Worm (Caenorhabditis elegans) whole organism, L2 larva: ENCODE data around the gene srh-231.
"Not testable (repeated sequence)": the region's sequence is repeated elsewhere in the genome, so short reads cannot be mapped to it uniquely, and the experiment has no call there.

ENCODE experiments used
- C34F6.9 ChIP-seq: fragments of 150-350 bp; optimal IDR thresholded peaks from 2 replicates; lab custom pipeline; 2014; ENCODE audit warnings: missing biosample characterization, missing genetic modification characterization
- F13H6.1 ChIP-seq: sonication (generic microtip); optimal IDR thresholded peaks from 2 replicates; lab custom pipeline; 2016; ENCODE audit warnings: missing genetic modification characterization, missing compliant biosample characterization
- R02D3.7 ChIP-seq: fragments of 150-350 bp; optimal IDR thresholded peaks from 2 replicates; lab custom pipeline; 2014; ENCODE audit warnings: missing biosample characterization, missing genetic modification characterization
- Y55F3AM.14 ChIP-seq: fragments of 200-800 bp; sonication (Bioruptor generic); optimal IDR thresholded peaks from 2 replicates; lab custom pipeline; 2018; ENCODE audit warnings: mild to moderate bottlenecking, missing genetic modification characterization, missing compliant biosample characterization
- aly-2 ChIP-seq: fragments of 150-350 bp; optimal IDR thresholded peaks from 2 replicates; lab custom pipeline; 2014; ENCODE audit warnings: missing biosample characterization, missing genetic modification characterization
- ama-1 ChIP-seq: fragments of 150-350 bp; optimal IDR thresholded peaks from 2 replicates; lab custom pipeline; 2018; ENCODE audit warnings: inconsistent platforms
- egl-27 ChIP-seq: sonication (generic microtip); optimal IDR thresholded peaks from 3 replicates; lab custom pipeline; 2017; ENCODE audit warnings: missing biosample characterization, missing genetic modification reagents, missing genetic modification characterization
- elt-3 ChIP-seq: sonication (generic microtip); optimal IDR thresholded peaks from 2 replicates; lab custom pipeline; 2017; ENCODE audit warnings: missing biosample characterization, missing genetic modification characterization
- fos-1 ChIP-seq: fragments of 150-350 bp; optimal IDR thresholded peaks from 2 replicates; lab custom pipeline; 2014; ENCODE audit warnings: missing biosample characterization, missing genetic modification characterization
- gmeb-1 ChIP-seq: fragments of 150-350 bp; optimal IDR thresholded peaks from 2 replicates; lab custom pipeline; 2014; ENCODE audit warnings: missing biosample characterization, missing genetic modification characterization
- lin-11 ChIP-seq: fragments of 150-350 bp; sonication (generic microtip); optimal IDR thresholded peaks from 2 replicates; lab custom pipeline; 2014; ENCODE audit warnings: missing biosample characterization, missing genetic modification characterization, inconsistent platforms, mixed read lengths
- lin-13 ChIP-seq: fragments of 150-350 bp; optimal IDR thresholded peaks from 2 replicates; lab custom pipeline; 2014; ENCODE audit warnings: missing biosample characterization, missing genetic modification reagents, missing genetic modification characterization
- mbf-1 ChIP-seq: sonication (generic microtip); optimal IDR thresholded peaks from 2 replicates; lab custom pipeline; 2017; ENCODE audit warnings: missing biosample characterization, missing genetic modification characterization
- nhr-11 ChIP-seq: fragments of 150-350 bp; optimal IDR thresholded peaks from 2 replicates; lab custom pipeline; 2014; ENCODE audit warnings: missing biosample characterization, missing genetic modification characterization
- nhr-12 ChIP-seq: fragments of 150-350 bp; optimal IDR thresholded peaks from 2 replicates; lab custom pipeline; 2014; ENCODE audit warnings: missing biosample characterization, missing genetic modification characterization
- nhr-21 ChIP-seq: fragments of 150-350 bp; optimal IDR thresholded peaks from 2 replicates; lab custom pipeline; 2014; ENCODE audit warnings: missing biosample characterization, missing genetic modification characterization
- nhr-237 ChIP-seq: fragments of 150-350 bp; optimal IDR thresholded peaks from 2 replicates; lab custom pipeline; 2014; ENCODE audit warnings: missing biosample characterization, missing genetic modification characterization
- nhr-25 ChIP-seq: fragments of 150-350 bp; sonication (generic microtip); optimal IDR thresholded peaks from 3 replicates; lab custom pipeline; 2014; ENCODE audit warnings: missing biosample characterization, missing genetic modification characterization
- nhr-77 ChIP-seq: fragments of 150-350 bp; optimal IDR thresholded peaks from 2 replicates; lab custom pipeline; 2014; ENCODE audit warnings: missing biosample characterization, missing genetic modification characterization
- peb-1 ChIP-seq: fragments of 150-350 bp; optimal IDR thresholded peaks from 2 replicates; lab custom pipeline; 2014; ENCODE audit warnings: missing biosample characterization, missing genetic modification characterization
- skn-1 ChIP-seq: sonication (generic microtip); optimal IDR thresholded peaks from 2 replicates; lab custom pipeline; 2017; ENCODE audit warnings: missing biosample characterization, missing genetic modification characterization
- sma-9 ChIP-seq, 2 experiments: fragments of 150-350 bp in 1 of 2; sonication (generic microtip) in 1 of 2; optimal IDR thresholded peaks; 2 replicates each; lab custom pipeline; 2014 to 2016; ENCODE audit warnings: missing genetic modification characterization in 2 of 2, mild to moderate bottlenecking in 1 of 2, missing biosample characterization in 1 of 2, missing compliant biosample characterization in 1 of 2, missing genetic modification reagents in 1 of 2, moderate library complexity in 1 of 2
- snpc-4 ChIP-seq: fragments of 150-350 bp; optimal IDR thresholded peaks from 2 replicates; lab custom pipeline; 2014; ENCODE audit warnings: missing biosample characterization, missing genetic modification characterization
- unc-39 ChIP-seq: fragments of 150-350 bp; optimal IDR thresholded peaks from 2 replicates; lab custom pipeline; 2014; ENCODE audit warnings: missing biosample characterization, missing genetic modification characterization
- ztf-1 ChIP-seq: fragments of 200-800 bp; sonication (Bioruptor generic); conservative IDR thresholded peaks from 2 replicates; pipeline ENCODE4 v1.3.6; 2022; ENCODE audit warnings: missing genetic modification characterization, missing compliant biosample characterization
- ztf-11 ChIP-seq: sonication (generic microtip); optimal IDR thresholded peaks from 2 replicates; lab custom pipeline; 2017; ENCODE audit warnings: missing biosample characterization, missing genetic modification characterization
- ztf-4 ChIP-seq: fragments of 150-350 bp; optimal IDR thresholded peaks from 2 replicates; lab custom pipeline; 2014; ENCODE audit warnings: missing biosample characterization, missing genetic modification characterization

Gene srh-231

DNA sequence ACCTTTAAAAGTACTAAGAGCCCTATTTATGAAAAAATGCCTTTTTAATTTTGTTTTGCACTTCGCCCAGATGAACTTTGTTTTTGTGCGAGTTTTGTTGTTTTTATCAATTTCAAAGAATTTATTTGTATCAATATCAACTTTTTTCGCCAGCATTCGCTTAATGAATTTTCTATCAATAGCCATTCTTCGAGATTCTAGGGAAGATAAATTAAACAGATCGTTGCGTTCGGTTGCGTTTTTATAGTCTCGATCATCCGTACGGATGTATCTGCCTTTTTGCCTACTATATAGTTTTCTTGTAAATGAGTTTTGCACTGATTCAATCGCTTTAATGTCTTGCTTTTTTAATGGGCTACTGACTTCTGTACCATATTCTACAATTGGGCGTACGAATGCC, 6.5 kb downstream of the srh-231 start, which contains the start of gene nhr-147:
TSS of gene nhr-147 (plus strand) at position 301 of the 400 bp plus-strand sequence.
- TF ChIP-seq ztf-11; elt-3 (tag; lab: Kevin White, UChicago); nhr-12 (tag; lab: Kevin White, UChicago): not testable (repeated sequence)

DNA sequence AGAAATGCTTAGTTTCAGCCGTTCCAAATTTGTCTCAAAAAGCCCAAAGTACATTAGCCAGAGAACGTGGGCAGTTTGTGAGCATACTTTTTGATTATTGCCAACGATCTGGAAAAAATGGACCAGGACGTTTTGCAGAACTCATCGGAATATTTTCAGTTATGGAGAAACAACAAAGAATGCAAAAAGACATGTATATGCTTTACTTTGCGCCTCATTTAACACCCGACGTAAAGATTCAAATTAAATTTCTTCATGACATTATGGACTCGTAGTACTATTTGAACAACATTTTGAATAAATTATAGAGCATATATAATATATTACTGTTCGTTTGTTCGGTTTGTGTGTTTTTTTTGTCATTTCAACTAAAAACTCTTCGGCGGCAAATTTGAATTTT, 8.5 kb downstream of the srh-231 start, which contains the start of gene srh-244:
TSS of gene srh-244 (plus strand) at position 301 of the 400 bp plus-strand sequence.
- no peak for TF ChIP-seq nhr-11 (tag; lab: Kevin White, UChicago)
- TF ChIP-seq aly-2 (tag; lab: Kevin White, UChicago) = no peak
- TF ChIP-seq C34F6.9 (tag; lab: Kevin White, UChicago) = no peak
- no peak for TF ChIP-seq skn-1 (tag; lab: Kevin White, UChicago)
- no peak for TF ChIP-seq nhr-237 (tag; lab: Kevin White, UChicago)
- TF ChIP-seq Y55F3AM.14 (GFP tag; lab: Kevin White, UChicago) = no peak
- TF ChIP-seq ztf-1 (GFP tag; lab: Robert Waterston, UW) = no peak

DNA sequence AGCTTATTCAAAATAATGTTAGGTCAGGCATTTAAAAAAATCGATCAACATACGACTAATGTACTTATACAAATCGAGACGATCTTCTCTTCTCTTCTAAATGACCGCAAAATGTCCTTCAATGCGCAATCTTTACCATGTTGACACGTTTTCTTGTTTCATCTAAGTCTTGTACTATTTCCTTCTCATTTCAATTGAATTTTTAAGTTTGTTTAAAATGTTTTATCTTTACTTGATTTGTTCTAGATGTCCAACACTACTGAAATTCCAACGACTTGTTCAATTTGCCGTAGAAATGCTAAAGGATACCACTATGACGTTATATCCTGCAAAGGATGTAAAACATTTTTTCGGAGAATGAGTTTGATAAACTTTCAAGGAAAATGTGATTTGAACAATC, 10.1 kb downstream of the srh-231 start, which contains the start of the genes nhr-263 and nhr-148:
TSS of gene nhr-263 (minus strand) at position 101 of the 400 bp plus-strand sequence.
TSS of gene nhr-148 (plus strand) at position 215 of the 400 bp plus-strand sequence.
- TF ChIP-seq sma-9 (GFP tag; optimal IDR thresholded peaks at IDR 0.05; lab: Kevin White, UChicago) (peak; percentile 37), sma-9 (tag; optimal IDR thresholded peaks at IDR 0.05; lab: Kevin White, UChicago) (no peak), R02D3.7 (tag; lab: Kevin White, UChicago) (no peak), nhr-21 (tag; lab: Kevin White, UChicago) (no peak)

DNA sequence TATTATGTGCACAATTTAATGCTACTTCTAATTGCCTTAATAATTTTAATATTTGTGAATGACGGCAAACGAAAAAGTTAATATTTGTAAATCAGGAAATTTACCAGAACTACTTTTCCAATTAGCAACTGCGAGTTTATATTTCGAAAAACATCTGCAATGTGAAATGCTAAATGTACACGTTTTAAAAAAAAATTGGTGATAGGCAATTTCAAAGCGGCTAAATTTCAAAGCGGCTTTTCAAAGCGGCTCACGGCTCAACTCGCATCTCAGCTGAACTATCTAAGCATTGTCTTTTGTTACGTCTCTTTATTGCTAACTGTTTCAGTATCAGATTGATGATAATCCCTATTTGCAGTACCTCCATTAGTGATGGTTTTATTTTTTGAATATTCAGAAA, 12.2 kb downstream of the srh-231 start, which contains the start of gene srh-187:
TSS of gene srh-187 (minus strand) at position 101 of the 400 bp plus-strand sequence.
- TF ChIP-seq mbf-1 (tag; lab: Kevin White, UChicago) (no peak), ztf-4 (no peak), lin-11 (tag; lab: Kevin White, UChicago) (no peak), lin-13 (GFP tag; lab: Kevin White, UChicago) (no peak), unc-39 (tag; lab: Kevin White, UChicago) (no peak), peb-1 (no peak), ama-1 (no peak), nhr-77 (tag; lab: Kevin White, UChicago) (no peak)
- TF ChIP-seq, all 48 proteins: peak for 0

DNA sequence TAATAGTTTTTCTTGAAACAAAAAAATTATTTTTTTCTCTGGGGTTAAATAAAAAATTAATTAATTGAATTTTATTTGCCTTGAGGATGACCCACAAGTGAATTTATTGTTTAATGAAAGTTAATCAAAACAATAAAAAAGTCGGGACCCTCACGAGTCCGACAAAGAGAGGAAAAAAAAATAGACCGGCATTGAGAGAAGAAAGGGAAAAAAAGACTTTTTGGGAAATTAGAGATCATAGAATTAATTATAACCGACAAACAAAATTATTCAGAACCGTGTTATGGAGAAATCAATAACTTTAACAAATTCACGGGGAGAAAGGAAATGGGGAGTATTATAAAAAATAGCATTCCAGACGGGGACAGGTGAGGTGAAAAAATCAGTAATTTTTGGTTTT, 14.8 kb downstream of the srh-231 start, which contains the start of gene F10G2.7:
TSS of gene F10G2.7 (minus strand) at position 101 of the 400 bp plus-strand sequence.
- not testable (repeated sequence) for TF ChIP-seq skn-1 (tag; lab: Kevin White, UChicago); gmeb-1 (tag; lab: Kevin White, UChicago); fos-1
- TF ChIP-seq, all 48 proteins: peak for 0; not testable (repeated sequence) for 48

DNA sequence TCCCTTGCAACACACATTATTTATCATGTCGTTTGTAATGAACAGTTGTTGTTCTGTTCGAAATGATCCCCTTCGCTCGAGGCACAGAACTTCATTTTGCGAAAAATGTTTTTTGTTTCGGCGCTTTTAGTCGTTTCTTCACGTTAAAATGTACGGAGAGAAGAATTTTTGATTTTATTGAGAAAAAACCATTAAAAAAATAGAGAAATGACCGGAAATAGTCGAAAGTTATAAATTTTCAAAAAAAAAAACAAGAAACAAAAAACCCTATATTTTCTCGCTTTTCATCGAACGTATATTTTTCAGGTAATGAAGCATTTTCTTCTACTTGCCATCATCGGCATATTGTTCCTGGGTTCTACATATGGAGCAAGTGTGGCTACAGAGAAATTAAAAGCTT, 19.8 kb downstream of the srh-231 start, which contains the start of gene F10G2.1:
TSS of gene F10G2.1 (plus strand) at position 301 of the 400 bp plus-strand sequence.
- no peak for TF ChIP-seq lin-13 (GFP tag; lab: Kevin White, UChicago)
- no peak for TF ChIP-seq F13H6.1
- TF ChIP-seq egl-27 (tag; lab: Kevin White, UChicago) = no peak
- TF ChIP-seq unc-39 (tag; lab: Kevin White, UChicago) = no peak
- TF ChIP-seq nhr-77 (tag; lab: Kevin White, UChicago) = no peak
- no peak for TF ChIP-seq nhr-21 (tag; lab: Kevin White, UChicago)
- no peak for TF ChIP-seq nhr-25 (tag; lab: Kevin White, UChicago)

DNA sequence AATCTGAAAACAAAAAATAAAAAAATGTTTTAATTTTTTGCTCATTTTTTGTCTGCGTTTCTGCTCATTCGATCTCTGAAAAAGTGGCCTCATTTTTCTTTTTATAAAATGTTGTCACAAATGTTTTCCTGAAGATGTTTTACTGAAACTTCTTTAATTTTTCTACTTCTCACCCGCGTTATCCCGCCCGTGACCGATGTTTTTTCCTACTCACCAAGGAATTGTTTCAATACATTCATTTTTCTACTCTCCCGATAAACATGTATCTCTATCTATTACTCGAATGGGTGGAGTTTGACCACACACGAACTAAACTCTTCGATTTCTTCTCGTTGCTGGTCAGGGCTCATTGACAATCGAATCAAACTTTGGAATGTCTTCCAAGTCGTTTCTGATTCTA, 21.2 kb downstream of the srh-231 start, which contains the start of gene F10G2.2:
TSS of gene F10G2.2 (plus strand) at position 301 of the 400 bp plus-strand sequence.
- no peak for TF ChIP-seq nhr-21 (tag; lab: Kevin White, UChicago)
- no peak for TF ChIP-seq ama-1
- no peak for TF ChIP-seq snpc-4 (tag; lab: Kevin White, UChicago)
- no peak for TF ChIP-seq elt-3 (tag; lab: Kevin White, UChicago)
